Fruit fly (Drosophila melanogaster): ENCODE measurements around the gene Tollo.

DNA sequence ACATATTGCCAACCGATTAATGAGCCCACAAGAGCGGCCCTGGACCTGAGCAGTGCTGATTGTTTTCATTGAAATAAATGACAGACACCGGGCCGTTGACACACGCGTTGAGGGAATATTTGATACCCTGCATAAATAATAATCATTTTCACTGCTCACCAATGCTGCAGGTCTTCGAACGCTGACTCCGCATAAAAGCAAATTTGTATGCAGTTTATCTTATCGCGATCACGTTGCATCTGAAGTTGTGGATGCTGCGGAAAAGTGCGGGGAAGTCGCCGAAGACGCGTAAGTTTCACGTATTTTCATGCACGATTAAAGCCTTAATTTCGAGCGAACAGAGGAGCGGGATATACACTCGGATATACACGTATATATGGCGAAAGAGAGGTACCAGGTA is 10.9 kb downstream of the Tollo start:
- TF ChIP-seq usp (GFP tag; optimal IDR thresholded peaks at IDR 0.05) (no peak), CG8478 (optimal IDR thresholded peaks at IDR 0.05) (no peak)
